Fruit fly (Drosophila melanogaster): ENCODE results near the gene bigmax.

bigmax gene

DNA sequence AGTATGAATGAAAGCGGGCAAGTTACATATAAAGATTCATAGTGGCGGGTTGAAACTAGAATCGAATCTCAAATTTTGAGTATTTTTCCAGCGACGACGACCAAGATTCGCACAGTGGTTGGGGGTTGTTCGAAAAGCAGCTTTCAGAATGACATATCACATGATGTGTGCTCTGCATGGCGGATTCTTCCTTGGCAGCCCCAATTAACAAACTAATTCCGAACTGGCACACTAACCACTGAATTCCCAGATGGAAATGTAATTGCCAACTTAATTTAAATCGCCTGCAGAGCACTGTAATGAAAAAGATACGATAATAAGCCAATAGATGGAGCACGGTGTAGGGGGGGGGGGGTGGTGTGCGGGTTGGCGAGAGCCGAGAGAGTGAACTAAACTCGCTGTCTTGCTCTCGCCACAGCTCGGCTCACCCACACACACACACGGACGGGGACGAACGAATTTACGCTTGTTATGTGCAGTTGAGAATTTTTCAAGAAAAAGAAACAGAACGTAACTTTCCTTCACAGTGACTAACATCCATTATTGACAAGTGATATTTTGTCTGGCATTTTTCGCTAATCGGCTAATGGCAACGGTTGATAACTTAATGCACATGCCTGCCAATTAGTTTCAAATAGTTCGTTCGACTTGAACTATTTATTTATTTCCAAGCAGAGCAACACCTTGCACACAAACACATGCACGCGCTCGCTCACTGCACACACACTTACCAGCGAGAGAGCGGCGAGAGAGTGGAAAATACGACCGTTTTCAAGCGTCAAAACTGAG lies 7.1 kb downstream of the bigmax start (continued):
- TF ChIP-seq Taf1 (GFP tag; IDR thresholded peaks at IDR 0.05) (peak; percentile 95), CG11398 (GFP tag; optimal IDR thresholded peaks at IDR 0.05) (peak; percentile 92), CHES-1-like (GFP tag; optimal IDR thresholded peaks at IDR 0.05) (peak; percentile 95), pum (GFP tag; optimal IDR thresholded peaks at IDR 0.05) (peak; percentile 94), E2f1 (GFP tag; IDR thresholded peaks at IDR 0.05) (peak; percentile 96), croc (GFP tag; conservative IDR thresholded peaks at IDR 0.05) (peak; percentile 89), CG31441 (GFP tag; IDR thresholded peaks at IDR 0.05) (peak; percentile 82), CG6791 (GFP tag; IDR thresholded peaks at IDR 0.05; ENCODE audit: partially characterized antibody) (peak; percentile 77; the same call in 2 of the 3 replicates), CG14965 (GFP tag; optimal IDR thresholded peaks at IDR 0.05; ENCODE audit: borderline replicate concordance) (peak; percentile 68), Gsc (GFP tag; IDR thresholded peaks at IDR 0.05) (peak; percentile 84), row (GFP tag; IDR thresholded peaks at IDR 0.05) (peak; percentile 97), onecut (GFP tag; IDR thresholded peaks at IDR 0.05) (peak; percentile 93), crol (GFP tag; IDR thresholded peaks at IDR 0.05) (peak; percentile 99), CG1647 (GFP tag; optimal IDR thresholded peaks at IDR 0.05) (peak; percentile 93), CG8944 (GFP tag; optimal IDR thresholded peaks at IDR 0.05) (peak; percentile 93), CG16815 (GFP tag; optimal IDR thresholded peaks at IDR 0.05) (peak; percentile 97), lbe (GFP tag; optimal IDR thresholded peaks at IDR 0.05) (peak; percentile 89), da (GFP tag; optimal IDR thresholded peaks at IDR 0.05) (peak; percentile 77), bab2 (GFP tag; optimal IDR thresholded peaks at IDR 0.05) (peak; percentile 91), unpg (GFP tag; optimal IDR thresholded peaks at IDR 0.05) (peak; percentile 96), dan (GFP tag; IDR thresholded peaks at IDR 0.05) (no peak; the same call in 1 of the 2 replicates), mam (GFP tag; optimal IDR thresholded peaks at IDR 0.05) (peak; percentile 96), gce (GFP tag; IDR thresholded peaks at IDR 0.05) (peak; percentile 96), CG13424 (tag; optimal IDR thresholded peaks at IDR 0.05) (peak; percentile 91), Opbp (GFP tag; IDR thresholded peaks at IDR 0.05; ENCODE audit: partially characterized antibody) (peak; percentile 68), ERR (GFP tag; optimal IDR thresholded peaks at IDR 0.05) (peak; percentile 91), Bdp1 (GFP tag; optimal IDR thresholded peaks at IDR 0.05) (peak; percentile 89), CG5245 (GFP tag; optimal IDR thresholded peaks at IDR 0.05) (peak; percentile 92), dimm (GFP tag; IDR thresholded peaks at IDR 0.05) (peak; percentile 91), lov (optimal IDR thresholded peaks at IDR 0.05) (no peak), lov (GFP tag; IDR thresholded peaks at IDR 0.05) (peak; percentile 97), CG6813 (GFP tag; optimal IDR thresholded peaks at IDR 0.05) (peak; percentile 97), z (GFP tag; IDR thresholded peaks at IDR 0.05) (peak; percentile 71; the same call in 2 of the 3 replicates), CG12391 (tag; optimal IDR thresholded peaks at IDR 0.05) (peak; percentile 94), CG30431 (GFP tag; optimal IDR thresholded peaks at IDR 0.05) (peak; percentile 97), zen (tag; optimal IDR thresholded peaks at IDR 0.05) (peak; percentile 76), Dll (GFP tag; IDR thresholded peaks at IDR 0.05; ENCODE audit: partially characterized antibody) (peak; percentile 29; the same call in 1 of the 4 replicates), zen2 (GFP tag; IDR thresholded peaks at IDR 0.05; ENCODE audit: partially characterized antibody) (0 out of 3 replicates have a peak, but pooled peaks have one; percentile 17), hb (GFP tag; IDR thresholded peaks at IDR 0.05; ENCODE audit: partially characterized antibody) (0 out of 3 replicates have a peak, but pooled peaks have one; percentile 54), Abd-B (GFP tag; optimal IDR thresholded peaks at IDR 0.05) (peak; percentile 90), CG30403 (GFP tag; optimal IDR thresholded peaks at IDR 0.05) (peak; percentile 94), CG14860 (GFP tag; IDR thresholded peaks at IDR 0.05; ENCODE audit: partially characterized antibody) (peak; percentile 63), CG34224 (GFP tag; IDR thresholded peaks at IDR 0.05; ENCODE audit: partially characterized antibody) (no peak), CG3281 (GFP tag; optimal IDR thresholded peaks at IDR 0.05) (peak; percentile 96), D (optimal IDR thresholded peaks at IDR 0.05) (no peak), D (GFP tag; optimal IDR thresholded peaks at IDR 0.05) (peak; percentile 88), prd (optimal IDR thresholded peaks at IDR 0.05) (no peak), prd (GFP tag; IDR thresholded peaks at IDR 0.05) (peak; percentile 97), bbx (GFP tag; IDR thresholded peaks at IDR 0.05; ENCODE audit: partially characterized antibody) (peak; percentile 60)

All from whole organism, embryonic.